Worm (Caenorhabditis elegans) whole organism, early embryonic: Measurements from ENCODE around the gene clec-20.
"Not testable (repeated sequence)": the region's sequence is repeated elsewhere in the genome, so short reads cannot be mapped to it uniquely, and the experiment has no call there.

Experiments
- B0310.2 ChIP-seq: sonication (generic microtip); optimal IDR thresholded peaks from 2 replicates; lab custom pipeline; 2016; ENCODE audit warnings: mild to moderate bottlenecking, missing genetic modification characterization, missing compliant biosample characterization
- F13C5.2 ChIP-seq: sonication (generic microtip); optimal IDR thresholded peaks from 2 replicates; lab custom pipeline; 2017; ENCODE audit warnings: mild to moderate bottlenecking, missing genetic modification characterization, inconsistent platforms, missing compliant biosample characterization
- aly-1 ChIP-seq: sonication (generic microtip); optimal IDR thresholded peaks from 2 replicates; lab custom pipeline; 2016; ENCODE audit warnings: missing genetic modification characterization, missing compliant biosample characterization
- ama-1 ChIP-seq: fragments of 150-350 bp; optimal IDR thresholded peaks from 2 replicates; lab custom pipeline; 2014
- ceh-13 ChIP-seq: fragments of 200-800 bp; sonication (Bioruptor generic); optimal IDR thresholded peaks from 2 replicates; lab custom pipeline; 2018; ENCODE audit warnings: mild to moderate bottlenecking, missing genetic modification characterization, missing compliant biosample characterization
- ceh-36 ChIP-seq: sonication (generic microtip); optimal IDR thresholded peaks from 2 replicates; lab custom pipeline; 2016; ENCODE audit warnings: missing genetic modification characterization, inconsistent platforms, missing compliant biosample characterization
- ets-7 ChIP-seq: sonication (generic microtip); optimal IDR thresholded peaks from 2 replicates; lab custom pipeline; 2016; ENCODE audit warnings: missing genotype, missing genetic modification characterization, missing compliant biosample characterization
- flt-1 ChIP-seq: fragments of 200-800 bp; sonication (Bioruptor generic); IDR thresholded peaks from 2 replicates; pipeline ENCODE4 v1.3.6; 2022; ENCODE audit warnings: missing genetic modification characterization, missing compliant biosample characterization
- hmbx-1 ChIP-seq: sonication (generic microtip); optimal IDR thresholded peaks from 2 replicates; lab custom pipeline; 2016; ENCODE audit warnings: mild to moderate bottlenecking, missing genetic modification characterization, missing compliant biosample characterization
- hmg-4 ChIP-seq: fragments of 200-800 bp; sonication (Bioruptor generic); optimal IDR thresholded peaks from 2 replicates; lab custom pipeline; 2018; ENCODE audit warnings: mild to moderate bottlenecking, missing genetic modification characterization, missing compliant biosample characterization
- hnd-1 ChIP-seq: sonication (generic microtip); optimal IDR thresholded peaks from 2 replicates; lab custom pipeline; 2016; ENCODE audit warnings: missing genetic modification characterization, missing compliant biosample characterization
- pes-1 ChIP-seq: fragments of 200-800 bp; sonication (Bioruptor generic); IDR thresholded peaks from 2 replicates; pipeline ENCODE4 v1.3.6; 2022; ENCODE audit warnings: missing genetic modification reagents, missing genetic modification characterization, missing compliant biosample characterization
- scrt-1 ChIP-seq: fragments of 200-800 bp; sonication (Bioruptor generic); IDR thresholded peaks from 2 replicates; pipeline ENCODE4 v1.3.6; 2022; ENCODE audit warnings: missing genetic modification characterization, missing compliant biosample characterization
- sea-1 ChIP-seq: fragments of 200-800 bp; sonication (Bioruptor generic); conservative IDR thresholded peaks from 2 replicates; pipeline ENCODE4 v1.3.6; 2022; ENCODE audit warnings: missing genetic modification characterization, missing compliant biosample characterization
- tbx-11 ChIP-seq: fragments of 200-800 bp; sonication (Bioruptor generic); IDR thresholded peaks from 2 replicates; pipeline ENCODE4 v1.3.6; 2022; ENCODE audit warnings: missing genetic modification characterization, missing compliant biosample characterization
- tbx-37 ChIP-seq: fragments of 200-800 bp; sonication (Bioruptor generic); conservative IDR thresholded peaks from 2 replicates; pipeline ENCODE4 v1.3.6; 2022; ENCODE audit warnings: missing genetic modification reagents, missing genetic modification characterization, missing compliant biosample characterization
- tra-4 ChIP-seq: sonication (generic microtip); optimal IDR thresholded peaks from 2 replicates; lab custom pipeline; 2017; ENCODE audit warnings: missing genetic modification characterization, missing compliant biosample characterization

Gene clec-20

DNA sequence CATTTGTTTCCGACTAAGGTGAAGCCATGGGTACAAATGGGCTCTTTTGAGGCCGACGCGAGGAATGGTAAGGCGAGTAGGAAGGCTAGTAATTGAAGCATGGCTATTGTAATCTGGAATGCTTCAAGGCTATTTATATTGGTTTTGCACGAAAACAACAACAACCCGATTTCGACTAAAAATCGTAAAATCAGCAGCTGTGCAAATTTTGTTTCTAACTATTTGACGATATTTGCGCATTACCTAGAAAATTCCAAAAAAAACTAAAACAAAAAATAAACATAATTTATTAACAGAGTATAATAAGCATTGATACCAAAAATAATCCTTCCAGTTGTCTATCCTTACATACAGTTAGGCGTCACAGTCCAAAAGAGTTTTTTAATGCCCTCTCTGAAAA is at the start of gene clec-20:
Gene clec-20 (minus strand): TSS at position 101 of the 400 bp plus-strand sequence.
- TF ChIP-seq hmg-4 (GFP tag; lab: Kevin White, UChicago) (no peak), ceh-36 (tag; lab: Kevin White, UChicago) (no peak), ceh-13 (GFP tag; lab: Kevin White, UChicago) (no peak), sea-1 (GFP tag; lab: Robert Waterston, UW) (no peak), aly-1 (tag; lab: Kevin White, UChicago) (no peak), tbx-11 (GFP tag; lab: Robert Waterston, UW) (no peak), ets-7 (tag; lab: Kevin White, UChicago) (no peak), F13C5.2 (no peak), ama-1 (lab: Kevin White, UChicago) (no peak), B0310.2 (tag; lab: Kevin White, UChicago) (no peak)

DNA sequence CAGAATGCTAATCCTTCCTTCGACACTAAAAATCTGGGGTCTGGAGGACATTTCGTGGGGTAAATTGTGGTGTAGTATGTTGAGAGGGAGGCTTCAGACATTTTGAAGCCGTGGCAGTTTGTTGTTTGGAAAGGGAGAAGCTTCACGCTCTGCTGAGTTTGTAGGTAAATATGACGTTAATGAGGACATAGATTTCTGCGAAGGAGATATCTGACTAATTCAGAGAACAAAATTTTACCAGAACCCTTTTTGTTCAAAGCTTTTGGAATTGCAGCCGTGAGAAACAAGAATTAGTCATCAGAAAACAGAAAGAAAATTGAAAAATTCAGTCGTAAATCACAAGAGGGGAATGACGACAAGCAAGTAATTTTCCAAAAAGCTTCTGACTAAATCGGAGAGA is 45.5 kb upstream of the clec-20 start, which contains the start of gene srh-72:
Gene srh-72 (minus strand): TSS at position 101 of the 400 bp plus-strand sequence.
- TF ChIP-seq tbx-37 (GFP tag; lab: Robert Waterston, UW): no peak
- no peak for TF ChIP-seq B0310.2 (tag; lab: Kevin White, UChicago)

DNA sequence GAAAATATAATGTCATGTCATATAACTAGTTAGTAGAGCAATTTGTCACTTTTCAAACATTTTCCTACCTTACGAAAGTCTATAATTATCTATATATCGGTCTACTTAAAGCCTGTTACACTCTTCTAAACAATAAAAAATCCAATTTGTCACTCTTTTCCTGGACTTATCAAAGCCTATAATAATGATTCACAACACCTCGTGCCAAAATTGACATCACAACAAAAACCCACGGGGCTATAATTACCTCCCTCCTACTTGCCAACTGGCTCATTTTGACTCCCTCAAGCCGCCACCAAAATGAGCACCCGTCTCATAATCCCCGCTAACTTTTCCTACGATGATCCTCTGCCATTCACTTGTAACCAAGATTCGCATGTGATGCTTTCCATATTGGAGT is 41.4 kb upstream of the clec-20 start, which contains the start of gene srg-20:
Gene srg-20 (plus strand): TSS at position 301 of the 400 bp plus-strand sequence.
- TF ChIP-seq flt-1 (GFP tag; lab: Robert Waterston, UW); sea-1 (GFP tag; lab: Robert Waterston, UW); aly-1 (tag; lab: Kevin White, UChicago): not testable (repeated sequence)

DNA sequence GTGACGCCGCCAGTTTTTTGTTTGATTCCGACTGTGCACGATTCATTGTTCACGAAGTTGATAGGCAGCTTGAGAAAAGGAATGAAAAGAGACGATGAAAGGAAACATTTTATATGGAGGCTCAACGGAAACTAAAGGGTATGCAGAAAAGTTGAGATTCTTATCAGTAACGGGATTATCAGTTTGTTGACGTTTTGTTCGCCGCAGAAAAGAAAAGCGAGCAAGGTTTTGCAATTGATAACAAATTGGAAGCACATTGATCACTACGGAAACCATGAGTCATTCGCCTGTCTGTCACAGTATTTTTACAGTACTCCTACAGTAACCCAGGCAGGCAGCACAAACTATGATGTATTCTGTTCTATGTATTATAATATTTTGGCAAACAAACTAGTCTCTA is 40.9 kb upstream of the clec-20 start:
- TF ChIP-seq hmbx-1 (tag; lab: Kevin White, UChicago) (no peak), ets-7 (tag; lab: Kevin White, UChicago) (no peak), B0310.2 (tag; lab: Kevin White, UChicago) (no peak), tbx-37 (GFP tag; lab: Robert Waterston, UW) (no peak), scrt-1 (GFP tag; lab: Robert Waterston, UW) (no peak), ceh-36 (tag; lab: Kevin White, UChicago) (no peak), hnd-1 (no peak), ceh-13 (GFP tag; lab: Kevin White, UChicago) (no peak)

DNA sequence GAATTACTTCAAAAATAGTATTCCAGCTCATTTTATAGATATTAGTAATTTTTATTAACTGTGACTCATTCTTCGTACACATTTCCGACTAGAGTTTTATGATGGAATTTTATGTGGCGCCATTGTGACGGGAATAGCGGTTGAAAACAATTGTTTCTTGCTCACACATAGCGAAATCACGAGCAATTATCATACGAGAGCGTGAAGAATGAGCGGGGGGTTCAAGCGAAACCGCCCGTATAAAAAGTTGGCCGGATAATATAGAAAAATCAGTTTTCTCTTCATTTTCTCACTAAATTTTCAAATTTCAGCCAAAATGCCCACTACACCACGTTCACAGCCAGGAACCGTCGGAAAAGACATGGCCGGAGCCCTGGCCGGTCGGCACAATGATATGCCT is 38.5 kb upstream of the clec-20 start, which contains the start of gene C08E3.1:
Gene C08E3.1 (plus strand): TSS at position 301 of the 400 bp plus-strand sequence.
- not testable (repeated sequence) for TF ChIP-seq ceh-13 (GFP tag; lab: Kevin White, UChicago); hmbx-1 (tag; lab: Kevin White, UChicago); tra-4 (tag; lab: Kevin White, UChicago)

DNA sequence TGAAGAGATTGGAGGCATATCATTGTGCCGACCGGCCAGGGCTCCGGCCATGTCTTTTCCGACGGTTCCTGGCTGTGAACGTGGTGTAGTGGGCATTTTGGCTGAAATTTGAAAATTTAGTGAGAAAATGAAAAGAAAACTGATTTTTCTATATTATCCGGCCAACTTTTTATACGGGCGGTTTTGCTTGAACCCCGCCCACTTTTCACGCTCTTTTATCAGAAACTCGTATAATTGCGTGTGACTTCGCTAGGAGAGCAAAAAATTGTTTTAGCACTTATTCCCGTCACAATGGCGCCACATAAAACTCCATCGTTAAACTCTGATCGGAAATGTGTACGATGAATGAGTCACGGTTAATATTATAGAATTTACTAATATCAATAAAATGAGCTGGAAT is 37.2 kb upstream of the clec-20 start, which contains the start of gene C08E3.13:
Gene C08E3.13 (minus strand): TSS at position 101 of the 400 bp plus-strand sequence.
- TF ChIP-seq F13C5.2; tra-4 (tag; lab: Kevin White, UChicago); ama-1 (lab: Kevin White, UChicago): not testable (repeated sequence)

DNA sequence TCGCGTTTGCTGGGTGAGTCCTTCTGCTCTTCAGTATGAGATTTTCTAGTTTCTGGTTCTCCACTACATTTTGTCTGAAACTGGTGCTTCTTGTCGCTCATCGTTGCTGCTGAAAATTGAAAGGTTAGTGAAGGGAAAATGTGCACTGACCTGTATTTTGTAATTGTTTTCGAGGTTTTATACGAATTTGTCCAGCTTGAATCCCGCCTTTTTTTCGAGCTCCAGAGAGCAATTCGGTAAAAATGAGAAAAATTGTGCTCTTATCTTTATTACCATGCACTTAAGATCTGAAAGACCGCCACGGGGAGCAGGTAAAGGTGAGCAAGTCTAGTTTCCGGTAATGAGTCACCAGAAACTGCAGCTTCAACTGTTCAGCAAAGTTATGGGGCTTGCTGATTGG is 32.7 kb upstream of the clec-20 start, which contains the start of gene C08E3.15:
Gene C08E3.15 (minus strand): TSS at position 101 of the 400 bp plus-strand sequence.
- TF ChIP-seq ceh-36 (tag; lab: Kevin White, UChicago); F13C5.2; hnd-1: not testable (repeated sequence)

DNA sequence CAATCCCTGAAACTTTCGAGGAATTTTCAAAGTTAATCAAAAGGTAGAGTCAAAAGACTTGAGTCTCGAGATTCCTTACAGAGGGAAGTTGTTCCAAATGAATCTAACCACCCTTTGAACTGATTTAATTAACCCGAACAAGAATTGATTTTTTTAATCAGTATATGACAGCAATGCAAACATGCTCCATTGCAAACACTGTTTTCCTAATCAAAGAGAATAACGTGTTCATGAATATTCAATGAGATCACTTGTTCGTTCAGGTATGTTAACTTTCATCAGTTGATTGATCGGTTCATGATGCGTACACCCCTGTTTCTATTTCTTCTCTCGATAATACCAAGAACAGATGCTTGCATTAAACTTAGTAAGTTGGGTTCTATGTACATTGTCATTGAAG is 30.6 kb upstream of the clec-20 start, which contains the start of gene C08E3.14:
Gene C08E3.14 (plus strand): TSS at position 301 of the 400 bp plus-strand sequence.
- TF ChIP-seq tra-4 (tag; lab: Kevin White, UChicago): no peak
- no peak for TF ChIP-seq F13C5.2
- TF ChIP-seq ceh-36 (tag; lab: Kevin White, UChicago): no peak
- no peak for TF ChIP-seq ama-1 (lab: Kevin White, UChicago)
- TF ChIP-seq hmg-4 (GFP tag; lab: Kevin White, UChicago): no peak
- no peak for TF ChIP-seq flt-1 (GFP tag; lab: Robert Waterston, UW)

DNA sequence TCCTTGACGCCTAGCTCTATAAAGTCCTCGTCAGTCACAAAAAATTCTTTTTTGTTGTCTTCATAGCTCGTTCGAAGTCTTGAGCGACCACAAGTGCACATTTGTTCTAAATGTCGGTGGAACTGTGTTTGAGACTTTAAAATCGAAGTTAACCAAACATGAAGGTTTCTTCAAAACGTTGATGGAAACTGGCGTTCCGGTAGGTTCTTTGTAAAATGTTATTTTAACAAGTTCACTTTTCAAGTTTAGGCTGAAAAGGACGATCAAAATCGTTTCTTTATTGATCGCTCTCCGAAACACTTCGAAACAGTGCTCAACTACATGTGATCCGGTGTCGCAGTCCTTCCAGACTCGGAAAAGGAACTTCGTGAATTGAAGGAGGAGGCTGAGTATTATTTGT is 29.5 kb upstream of the clec-20 start, which contains the start of gene fbxa-160:
Gene fbxa-160 (minus strand): TSS at position 101 of the 400 bp plus-strand sequence.
- no peak for TF ChIP-seq tra-4 (tag; lab: Kevin White, UChicago)
- TF ChIP-seq pes-1: no peak
- TF ChIP-seq ceh-36 (tag; lab: Kevin White, UChicago): no peak
- no peak for TF ChIP-seq ets-7 (tag; lab: Kevin White, UChicago)
